Worm (Caenorhabditis elegans): ENCODE data around the gene ilys-5.

DNA sequence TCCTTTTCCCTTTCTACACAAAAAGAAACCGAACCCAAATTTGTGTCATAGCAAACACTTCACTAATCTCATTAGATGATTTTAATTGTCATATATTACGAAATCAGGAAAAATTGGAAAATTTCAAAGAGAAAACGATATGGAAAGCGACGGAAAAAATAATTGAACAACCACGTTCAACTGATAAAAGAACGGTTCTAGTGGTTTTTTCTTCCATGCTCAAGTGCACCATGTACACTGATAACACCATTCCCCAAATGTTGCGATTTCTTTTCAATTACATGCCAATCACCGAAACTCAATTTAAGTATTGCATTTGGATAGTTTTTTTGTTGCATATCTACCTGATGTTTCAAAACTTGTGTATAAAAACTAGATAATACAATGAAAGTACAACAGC is 6.0 kb downstream of the ilys-5 start:
- no peak for TF ChIP-seq ceh-13 (GFP tag; optimal IDR thresholded peaks at IDR 0.05)
- no peak for TF ChIP-seq ama-1 (optimal IDR thresholded peaks at IDR 0.05)
- no peak for TF ChIP-seq ets-7 (tag; optimal IDR thresholded peaks at IDR 0.05)
- TF ChIP-seq F13C5.2 (tag; optimal IDR thresholded peaks at IDR 0.05) = no peak
- TF ChIP-seq hmg-4 (GFP tag; optimal IDR thresholded peaks at IDR 0.05) = no peak
- TF ChIP-seq hnd-1 (tag; optimal IDR thresholded peaks at IDR 0.05) = no peak
- no peak for TF ChIP-seq tbx-37 (GFP tag; conservative IDR thresholded peaks at IDR 0.05)
- no peak for TF ChIP-seq tbx-11 (GFP tag; IDR thresholded peaks at IDR 0.05)
- TF ChIP-seq hmbx-1 (tag; optimal IDR thresholded peaks at IDR 0.05) = no peak
- TF ChIP-seq scrt-1 (GFP tag; IDR thresholded peaks at IDR 0.05) = no peak
- TF ChIP-seq pes-1 (GFP tag; IDR thresholded peaks at IDR 0.05) = no peak
- no peak for TF ChIP-seq ceh-36 (tag; optimal IDR thresholded peaks at IDR 0.05)

All from whole organism, early embryonic.